Worm (Caenorhabditis elegans) whole organism, midembryonic: ENCODE measurements around the gene F21D9.8.

Experiments used
- flt-1 ChIP-seq: fragments of 200-800 bp; sonication (Bioruptor generic); IDR thresholded peaks from 2 replicates; pipeline ENCODE4 v1.3.6; 2022; ENCODE audit warnings: missing genetic modification characterization, missing compliant biosample characterization
- ztf-23 ChIP-seq: fragments of 200-800 bp; sonication (Bioruptor generic); IDR thresholded peaks from 2 replicates; pipeline ENCODE4 v1.3.6; 2022; ENCODE audit warnings: missing genetic modification reagents, missing genetic modification characterization, missing compliant biosample characterization

- TF ChIP-seq ztf-23 (GFP tag; lab: Robert Waterston, UW) (no peak), flt-1 (GFP tag; lab: Robert Waterston, UW) (no peak)
Observed at ce11 chrV:19312975-19313374, 33.2 kb upstream of the F21D9.8 start, which contains the start of gene fbxb-64.
